Worm (Caenorhabditis elegans) whole organism, L2 larva: ENCODE data around the gene C29F4.3.

Experiments used
- alr-1 ChIP-seq: fragments of 150-350 bp; optimal IDR thresholded peaks from 2 replicates; lab custom pipeline; 2014; ENCODE audit warnings: missing biosample characterization, missing genetic modification characterization
- elt-1 ChIP-seq: fragments of 150-350 bp; optimal IDR thresholded peaks from 2 replicates; lab custom pipeline; 2014; ENCODE audit warnings: missing biosample characterization, missing genetic modification characterization
- lsy-2 ChIP-seq, 2 experiments: fragments of 150-350 bp in 1 of 2; sonication (generic microtip) in 1 of 2; optimal IDR thresholded peaks; 2 replicates each; lab custom pipeline; 2014 to 2017; ENCODE audit warnings: missing biosample characterization in 2 of 2, missing genetic modification characterization in 2 of 2
- nhr-10 ChIP-seq: sonication (generic microtip); optimal IDR thresholded peaks from 2 replicates; lab custom pipeline; 2017; ENCODE audit warnings: missing biosample characterization, missing genetic modification characterization
- nhr-25 ChIP-seq: fragments of 150-350 bp; sonication (generic microtip); optimal IDR thresholded peaks from 3 replicates; lab custom pipeline; 2014; ENCODE audit warnings: missing biosample characterization, missing genetic modification characterization
- nhr-6 ChIP-seq: fragments of 150-350 bp; optimal IDR thresholded peaks from 2 replicates; lab custom pipeline; 2014; ENCODE audit warnings: missing biosample characterization, missing genetic modification characterization
- snpc-4 ChIP-seq: fragments of 150-350 bp; optimal IDR thresholded peaks from 2 replicates; lab custom pipeline; 2014; ENCODE audit warnings: missing biosample characterization, missing genetic modification characterization
- unc-39 ChIP-seq: fragments of 150-350 bp; optimal IDR thresholded peaks from 2 replicates; lab custom pipeline; 2014; ENCODE audit warnings: missing biosample characterization, missing genetic modification characterization
- unc-62 ChIP-seq: fragments of 150-350 bp; optimal IDR thresholded peaks from 2 replicates; lab custom pipeline; 2014; ENCODE audit warnings: missing biosample characterization, missing genetic modification reagents, missing genetic modification characterization

DNA sequence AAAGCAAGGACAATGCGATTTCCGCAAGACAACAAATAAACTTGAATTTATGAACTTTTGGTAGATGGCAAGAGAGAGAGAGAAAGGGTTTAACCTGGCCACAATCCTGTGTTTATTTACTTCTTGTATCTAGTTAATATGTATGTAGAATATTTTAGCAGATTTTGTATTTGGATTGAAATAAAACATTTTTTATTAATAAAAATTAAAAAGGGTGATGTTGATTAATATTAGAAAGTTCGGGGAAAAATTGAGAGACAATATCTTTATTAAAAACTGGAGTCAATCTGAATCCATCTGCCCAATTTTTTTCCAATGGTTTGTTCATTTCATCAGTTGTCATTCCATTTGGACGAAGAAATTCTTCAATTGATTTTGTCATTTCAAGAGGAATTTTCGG is 42.3 kb upstream of the C29F4.3 start, which contains the start of gene col-127:
- TF ChIP-seq nhr-10 (tag; lab: Kevin White, UChicago) (no peak), alr-1 (no peak), nhr-25 (no peak), unc-39 (tag; lab: Kevin White, UChicago) (no peak), nhr-6 (tag; lab: Kevin White, UChicago) (no peak), lsy-2 (tag; optimal IDR thresholded peaks at IDR 0.05; lab: Kevin White, UChicago) (no peak), elt-1 (tag; lab: Kevin White, UChicago) (no peak), snpc-4 (tag; lab: Kevin White, UChicago) (no peak), unc-62 (no peak)
